Worm (Caenorhabditis elegans) whole organism, young adult: ENCODE measurements around the gene Y45F10C.1.
"Not testable (repeated sequence)": the region's sequence is repeated elsewhere in the genome, so short reads cannot be mapped to it uniquely, and the experiment has no call there.

ENCODE experiments used
- B0336.3 ChIP-seq: fragments of 200-800 bp; sonication (Bioruptor generic); IDR thresholded peaks from 2 replicates; pipeline ENCODE4 v1.3.6; 2022; ENCODE audit warnings: missing genetic modification characterization, missing compliant biosample characterization
- F22D6.2 ChIP-seq: sonication (generic microtip); optimal IDR thresholded peaks from 2 replicates; lab custom pipeline; 2016; ENCODE audit warnings: mild to moderate bottlenecking, missing genetic modification characterization, missing compliant biosample characterization
- F52B5.7 ChIP-seq: sonication (generic microtip); optimal IDR thresholded peaks from 2 replicates; lab custom pipeline; 2016; ENCODE audit warnings: mild to moderate bottlenecking, missing genetic modification characterization, missing compliant biosample characterization
- F57A8.1 ChIP-seq: fragments of 200-800 bp; sonication (Bioruptor generic); optimal IDR thresholded peaks from 2 replicates; lab custom pipeline; 2018; ENCODE audit warnings: mild to moderate bottlenecking, missing genetic modification characterization, moderate library complexity, missing compliant biosample characterization
- F57C9.4 ChIP-seq: sonication (generic microtip); optimal IDR thresholded peaks from 2 replicates; lab custom pipeline; 2017; ENCODE audit warnings: mild to moderate bottlenecking, missing genetic modification characterization, missing compliant biosample characterization
- K12H6.12 ChIP-seq: fragments of 200-800 bp; sonication (Bioruptor generic); optimal IDR thresholded peaks from 2 replicates; lab custom pipeline; 2018; ENCODE audit warnings: mild to moderate bottlenecking, missing genetic modification characterization, missing compliant biosample characterization
- Y53F4B.3 ChIP-seq: fragments of 200-800 bp; sonication (Bioruptor generic); IDR thresholded peaks from 2 replicates; pipeline ENCODE4 v1.3.6; 2022; ENCODE audit warnings: missing genetic modification reagents, missing genetic modification characterization, missing compliant biosample characterization
- Y56A3A.18 ChIP-seq: fragments of 200-800 bp; sonication (Bioruptor generic); IDR thresholded peaks from 2 replicates; pipeline ENCODE4 v1.3.6; 2022; ENCODE audit warnings: missing genetic modification reagents, missing genetic modification characterization, missing compliant biosample characterization
- Y79H2A.3 ChIP-seq: fragments of 200-800 bp; sonication (Bioruptor generic); conservative IDR thresholded peaks from 2 replicates; pipeline ENCODE4 v1.3.6; 2022; ENCODE audit warnings: missing genetic modification reagents, missing genetic modification characterization, missing compliant biosample characterization
- ama-1 ChIP-seq, 3 experiments: fragments of 150-350 bp in 1 of 3; sonication (generic microtip) in 2 of 3; optimal IDR thresholded peaks; 2 replicates each; lab custom pipeline; 2014 to 2018; ENCODE audit warnings: missing biosample characterization in 2 of 3, missing genetic modification characterization in 2 of 3, missing genetic modification reagents in 2 of 3
- attf-5 ChIP-seq: fragments of 200-800 bp; sonication (Bioruptor generic); optimal IDR thresholded peaks from 2 replicates; lab custom pipeline; 2018; ENCODE audit warnings: mild to moderate bottlenecking, missing genetic modification characterization, missing compliant biosample characterization
- attf-6 ChIP-seq: fragments of 200-800 bp; sonication (Bioruptor generic); IDR thresholded peaks from 2 replicates; pipeline ENCODE4 v1.3.6; 2022; ENCODE audit warnings: missing genetic modification reagents, missing genetic modification characterization, missing compliant biosample characterization
- ceh-100 ChIP-seq: fragments of 200-800 bp; sonication (Bioruptor generic); IDR thresholded peaks from 2 replicates; pipeline ENCODE4 v1.3.6; 2022; ENCODE audit warnings: missing genetic modification reagents, missing genetic modification characterization, missing compliant biosample characterization
- ceh-40 ChIP-seq: fragments of 200-800 bp; sonication (Bioruptor generic); IDR thresholded peaks from 2 replicates; pipeline ENCODE4 v1.3.6; 2022; ENCODE audit warnings: missing genetic modification characterization, missing compliant biosample characterization
- die-1 ChIP-seq: sonication (generic microtip); optimal IDR thresholded peaks from 2 replicates; lab custom pipeline; 2016; ENCODE audit warnings: missing genotype, mild to moderate bottlenecking, missing genetic modification characterization, missing compliant biosample characterization
- dpl-1 ChIP-seq: fragments of 150-350 bp; optimal IDR thresholded peaks from 2 replicates; lab custom pipeline; 2014; ENCODE audit warnings: missing biosample characterization, missing genetic modification reagents, missing genetic modification characterization
- efl-1 ChIP-seq: fragments of 150-350 bp; optimal IDR thresholded peaks from 2 replicates; lab custom pipeline; 2014; ENCODE audit warnings: missing biosample characterization, missing genetic modification reagents, missing genetic modification characterization
- egrh-3 ChIP-seq: fragments of 200-800 bp; sonication (Bioruptor generic); IDR thresholded peaks from 2 replicates; pipeline ENCODE4 v1.3.6; 2022; ENCODE audit warnings: missing genetic modification reagents, missing genetic modification characterization, missing compliant biosample characterization
- ekl-4 ChIP-seq: fragments of 200-800 bp; sonication (Bioruptor generic); IDR thresholded peaks from 2 replicates; pipeline ENCODE4 v1.3.6; 2022; ENCODE audit warnings: missing genetic modification reagents, missing genetic modification characterization, missing compliant biosample characterization
- hsf-1 ChIP-seq: fragments of 200-800 bp; sonication (Bioruptor generic); IDR thresholded peaks from 2 replicates; pipeline ENCODE4 v1.3.6; 2022; ENCODE audit warnings: missing genetic modification reagents, missing genetic modification characterization, missing compliant biosample characterization
- lag-1 ChIP-seq: fragments of 200-800 bp; sonication (Bioruptor generic); IDR thresholded peaks from 2 replicates; pipeline ENCODE4 v1.3.6; 2022; ENCODE audit warnings: missing genetic modification reagents, missing genetic modification characterization, missing compliant biosample characterization
- lsl-1 ChIP-seq: fragments of 200-800 bp; sonication (Bioruptor generic); optimal IDR thresholded peaks from 2 replicates; lab custom pipeline; 2018; ENCODE audit warnings: mild to moderate bottlenecking, missing genetic modification characterization, moderate library complexity, missing compliant biosample characterization
- madf-6 ChIP-seq: fragments of 200-800 bp; sonication (Bioruptor generic); IDR thresholded peaks from 2 replicates; pipeline ENCODE4 v1.3.6; 2022; ENCODE audit warnings: missing genetic modification reagents, missing genetic modification characterization, missing compliant biosample characterization
- madf-8 ChIP-seq: fragments of 200-800 bp; sonication (Bioruptor generic); conservative IDR thresholded peaks from 2 replicates; pipeline ENCODE4 v1.3.6; 2022; ENCODE audit warnings: missing genetic modification reagents, missing genetic modification characterization, missing compliant biosample characterization
- mcd-1 ChIP-seq: fragments of 200-800 bp; sonication (Bioruptor generic); IDR thresholded peaks from 2 replicates; pipeline ENCODE4 v1.3.6; 2022; ENCODE audit warnings: missing genetic modification reagents, missing genetic modification characterization, missing compliant biosample characterization
- mel-28 ChIP-seq: sonication (generic microtip); optimal IDR thresholded peaks from 2 replicates; lab custom pipeline; 2016; ENCODE audit warnings: borderline replicate concordance, mild to moderate bottlenecking, missing genetic modification characterization, missing compliant biosample characterization
- mxl-1 ChIP-seq: sonication (generic microtip); optimal IDR thresholded peaks from 2 replicates; lab custom pipeline; 2016; ENCODE audit warnings: missing genetic modification characterization, missing compliant biosample characterization
- nfya-2 ChIP-seq: fragments of 200-800 bp; sonication (Bioruptor generic); IDR thresholded peaks from 2 replicates; pipeline ENCODE4 v1.3.6; 2022; ENCODE audit warnings: missing genetic modification reagents, missing genetic modification characterization, missing compliant biosample characterization
- rcor-1 ChIP-seq: fragments of 200-800 bp; sonication (Bioruptor generic); IDR thresholded peaks from 2 replicates; pipeline ENCODE4 v1.3.6; 2022; ENCODE audit warnings: missing genetic modification reagents, missing genetic modification characterization, missing compliant biosample characterization
- rpc-1 ChIP-seq, 2 experiments: fragments of 150-350 bp in 1 of 2; sonication (generic microtip) in 1 of 2; optimal IDR thresholded peaks; 2 replicates each; lab custom pipeline; 2014 to 2018; ENCODE audit warnings: missing biosample characterization in 1 of 2, missing genetic modification characterization in 1 of 2, missing genetic modification reagents in 1 of 2, missing genotype in 1 of 2
- snpc-3.4 ChIP-seq: sonication (generic microtip); optimal IDR thresholded peaks from 2 replicates; lab custom pipeline; 2017; ENCODE audit warnings: missing genetic modification characterization, mild to moderate bottlenecking, missing compliant biosample characterization, antibody characterized with exemption, moderate library complexity, missing genotype, missing genetic modification reagents
- snpc-4 ChIP-seq, 5 experiments: fragments of 150-350 bp in 1 of 5; sonication (generic microtip) in 4 of 5; optimal IDR thresholded peaks; 2 replicates each; lab custom pipeline; 2014 to 2018; ENCODE audit warnings: missing genetic modification characterization in 5 of 5, missing biosample characterization in 3 of 5, antibody characterized with exemption in 2 of 5, mild to moderate bottlenecking in 2 of 5, missing compliant biosample characterization in 2 of 5, missing genotype in 2 of 5, moderate library complexity in 2 of 5, missing genetic modification reagents in 1 of 5
- xnd-1 ChIP-seq: sonication (generic microtip); optimal IDR thresholded peaks from 2 replicates; lab custom pipeline; 2016; ENCODE audit warnings: missing genotype, missing genetic modification reagents, missing genetic modification characterization, missing compliant biosample characterization
- ztf-25 ChIP-seq: fragments of 200-800 bp; sonication (Bioruptor generic); IDR thresholded peaks from 2 replicates; pipeline ENCODE4 v1.3.6; 2022; ENCODE audit warnings: missing genetic modification reagents, missing genetic modification characterization, missing compliant biosample characterization
- ztf-28 ChIP-seq: fragments of 200-800 bp; sonication (Bioruptor generic); IDR thresholded peaks from 2 replicates; pipeline ENCODE4 v1.3.6; 2022; ENCODE audit warnings: missing genetic modification reagents, missing genetic modification characterization, missing compliant biosample characterization

Gene Y45F10C.1

ce11 chrIV:13673504-13673903, 14.2 kb upstream of the Y45F10C.1 start, which contains the start of gene oac-48:
Gene oac-48 (plus strand): TSS chrIV:13673804.
- no peak for TF ChIP-seq ama-1 (optimal IDR thresholded peaks at IDR 0.05; lab: Kevin White, UChicago)
- no peak for TF ChIP-seq ama-1 (GFP tag; optimal IDR thresholded peaks at IDR 0.05; lab: Kevin White, UChicago)
- TF ChIP-seq F57A8.1 (GFP tag; lab: Kevin White, UChicago) = no peak
- no peak for TF ChIP-seq rpc-1 (optimal IDR thresholded peaks at IDR 0.05; lab: Kevin White, UChicago)
- no peak for TF ChIP-seq rpc-1 (tag; optimal IDR thresholded peaks at IDR 0.05; lab: Kevin White, UChicago)
- no peak for TF ChIP-seq F22D6.2
- TF ChIP-seq F57C9.4 (tag; lab: Kevin White, UChicago) = no peak
- no peak for TF ChIP-seq snpc-3.4
- TF ChIP-seq madf-8 = no peak
- no peak for TF ChIP-seq xnd-1 (tag; lab: Kevin White, UChicago)
- TF ChIP-seq mxl-1 (tag; lab: Kevin White, UChicago) = no peak
- no peak for TF ChIP-seq ztf-28 (GFP tag; lab: Robert Waterston, UW)
- TF ChIP-seq lag-1 = no peak
- TF ChIP-seq rcor-1 = no peak
- no peak for TF ChIP-seq ekl-4 (GFP tag; lab: Robert Waterston, UW)
- TF ChIP-seq B0336.3 (GFP tag; lab: Robert Waterston, UW) = no peak
- TF ChIP-seq nfya-2 = no peak
- no peak for TF ChIP-seq F52B5.7
- TF ChIP-seq mcd-1 (GFP tag; lab: Robert Waterston, UW) = no peak

DNA sequence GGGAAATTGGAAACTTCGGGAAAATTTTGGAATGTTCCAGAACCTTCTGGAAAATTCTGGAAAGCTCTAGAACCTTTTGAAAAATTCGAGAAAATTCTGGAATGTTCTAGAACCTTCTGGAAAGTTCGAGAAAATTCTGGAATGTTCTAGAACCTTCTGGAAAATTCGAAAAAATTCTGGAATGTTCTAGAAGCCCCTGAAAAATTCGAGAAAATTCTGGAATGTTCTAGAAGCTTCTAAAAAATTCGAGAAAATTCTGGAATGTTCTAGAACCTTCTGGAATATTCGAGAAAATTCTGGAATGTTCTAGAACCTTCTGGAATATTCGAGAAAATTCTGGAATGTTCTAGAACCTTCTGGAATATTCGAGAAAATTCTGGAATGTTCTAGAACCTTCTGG, 8.6 kb upstream of the Y45F10C.1 start:
- TF ChIP-seq Y56A3A.18 (GFP tag; lab: Robert Waterston, UW) = 0 out of 2 replicates have a peak, but pooled peaks have one; percentile 69
- peak; percentile 32; the same call in 1 of the 2 replicates for TF ChIP-seq Y53F4B.3
- TF ChIP-seq rpc-1 (optimal IDR thresholded peaks at IDR 0.05; lab: Kevin White, UChicago) = peak; percentile 37
- not testable (repeated sequence) for TF ChIP-seq rpc-1 (tag; optimal IDR thresholded peaks at IDR 0.05; lab: Kevin White, UChicago); snpc-4 (GFP tag; optimal IDR thresholded peaks at IDR 0.05; lab: Kevin White, UChicago)
- 0 out of 2 replicates have a peak, but pooled peaks have one; percentile 67 for TF ChIP-seq attf-6 (GFP tag; lab: Robert Waterston, UW)
- TF ChIP-seq ekl-4 (GFP tag; lab: Robert Waterston, UW) = peak; percentile 76
- TF ChIP-seq snpc-4 (tag; optimal IDR thresholded peaks at IDR 0.05; lab: Kevin White, UChicago) = peak in 1 of 4 experiments; percentile 51
- TF ChIP-seq ceh-100 (GFP tag; lab: Robert Waterston, UW) = 0 out of 2 replicates have a peak, but pooled peaks have one; percentile 27
- peak; percentile 45 for TF ChIP-seq egrh-3 (GFP tag; lab: Robert Waterston, UW)
- TF ChIP-seq Y79H2A.3 (GFP tag; lab: Robert Waterston, UW) = peak; percentile 58; the same call in 1 of the 2 replicates
- TF ChIP-seq mel-28 = peak; percentile 67
- 0 out of 2 replicates have a peak, but pooled peaks have one; percentile 43 for TF ChIP-seq ztf-25
- TF ChIP-seq ceh-40 (GFP tag; lab: Robert Waterston, UW) = 0 out of 2 replicates have a peak, but pooled peaks have one; percentile 21
- peak; percentile 98 for TF ChIP-seq hsf-1 (GFP tag; lab: Robert Waterston, UW)
- TF ChIP-seq madf-6 (GFP tag; lab: Robert Waterston, UW) = peak; percentile 61; the same call in 1 of the 2 replicates

ce11 chrIV:13666849-13667430, 7.6 kb upstream of the Y45F10C.1 start, which contains the start of gene fbxa-215:
Gene fbxa-215 (minus strand): TSS chrIV:13666909.
- TF ChIP-seq snpc-4 (GFP tag; optimal IDR thresholded peaks at IDR 0.05; lab: Kevin White, UChicago) (peak; percentile 57), snpc-4 (tag; optimal IDR thresholded peaks at IDR 0.05; lab: Kevin White, UChicago) (peak in 3 of 4 experiments; percentile 62 to 88 (median 82)), lsl-1 (GFP tag; lab: Kevin White, UChicago) (peak; percentile 52), efl-1 (GFP tag; lab: Kevin White, UChicago) (peak; percentile 58), attf-5 (GFP tag; lab: Kevin White, UChicago) (no peak), die-1 (tag; lab: Kevin White, UChicago) (no peak), madf-8 (peak; percentile 65), xnd-1 (tag; lab: Kevin White, UChicago) (peak; percentile 47), madf-6 (GFP tag; lab: Robert Waterston, UW) (peak; percentile 75), dpl-1 (GFP tag; lab: Kevin White, UChicago) (peak; percentile 19), K12H6.12 (tag; lab: Kevin White, UChicago) (no peak)
